Worm (Caenorhabditis elegans): ENCODE measurements around the gene slt-1.

DNA sequence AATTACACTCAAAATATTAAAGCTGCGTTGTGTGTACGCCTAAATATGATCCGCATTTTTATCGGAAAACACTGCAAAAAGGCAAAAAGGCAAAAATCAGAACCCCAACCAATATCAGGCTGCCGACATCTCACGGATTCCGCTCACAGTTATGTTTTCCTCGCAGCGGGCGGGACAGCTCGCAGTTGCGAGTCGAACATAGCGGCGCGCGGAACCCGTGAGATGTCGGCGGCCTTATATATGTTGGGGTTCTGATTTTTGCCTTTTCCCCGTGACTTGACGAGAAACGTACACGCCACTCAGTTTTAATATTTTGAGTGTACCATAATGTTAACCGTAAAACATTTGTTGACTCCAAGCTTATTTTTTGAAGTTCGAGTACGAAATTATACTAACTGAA lies 36.7 kb upstream of the slt-1 start:
- TF ChIP-seq skn-1 (tag; optimal IDR thresholded peaks at IDR 0.05) (no peak), zag-1 (tag; optimal IDR thresholded peaks at IDR 0.05) (no peak), elt-1 (tag; optimal IDR thresholded peaks at IDR 0.05) (no peak), nhr-10 (tag; optimal IDR thresholded peaks at IDR 0.05) (no peak), lin-39 (tag; optimal IDR thresholded peaks at IDR 0.05) (no peak), blmp-1 (tag; optimal IDR thresholded peaks at IDR 0.05; ENCODE audit: insufficient read depth) (no peak), ztf-4 (tag; optimal IDR thresholded peaks at IDR 0.05) (no peak), mdl-1 (tag; optimal IDR thresholded peaks at IDR 0.05) (no peak), fos-1 (tag; optimal IDR thresholded peaks at IDR 0.05) (no peak), snpc-4 (tag; optimal IDR thresholded peaks at IDR 0.05) (peak; percentile 85), nhr-12 (tag; optimal IDR thresholded peaks at IDR 0.05) (no peak), lin-13 (GFP tag; optimal IDR thresholded peaks at IDR 0.05) (no peak), unc-62 (GFP tag; optimal IDR thresholded peaks at IDR 0.05) (no peak)

Data from whole organism, L2 larva.